Worm (Caenorhabditis elegans) whole organism, late embryonic: Measurements from ENCODE around the gene Y45F10C.4.

ENCODE experiments used
- C38D4.7 ChIP-seq: fragments of 200-800 bp; sonication (Bioruptor generic); optimal IDR thresholded peaks from 2 replicates; lab custom pipeline; 2018; ENCODE audit warnings: mild to moderate bottlenecking, missing genetic modification characterization, moderate library complexity, missing compliant biosample characterization
- F13H6.1 ChIP-seq: sonication (generic microtip); optimal IDR thresholded peaks from 2 replicates; lab custom pipeline; 2016; ENCODE audit warnings: missing genetic modification characterization, missing compliant biosample characterization
- ama-1 ChIP-seq: fragments of 150-350 bp; optimal IDR thresholded peaks from 2 replicates; lab custom pipeline; 2014
- ceh-30 ChIP-seq: fragments of 150-350 bp; optimal IDR thresholded peaks from 2 replicates; lab custom pipeline; 2014; ENCODE audit warnings: missing biosample characterization, missing genetic modification characterization
- dmd-4 ChIP-seq: sonication (generic microtip); optimal IDR thresholded peaks from 2 replicates; lab custom pipeline; 2016; ENCODE audit warnings: borderline replicate concordance, missing genetic modification characterization, missing compliant biosample characterization
- dve-1 ChIP-seq: sonication (generic microtip); optimal IDR thresholded peaks from 2 replicates; lab custom pipeline; 2017; ENCODE audit warnings: antibody characterized with exemption, mild to moderate bottlenecking, missing genetic modification characterization, missing compliant biosample characterization
- ets-4 ChIP-seq: sonication (generic microtip); optimal IDR thresholded peaks from 2 replicates; lab custom pipeline; 2016; ENCODE audit warnings: missing genetic modification characterization, missing compliant biosample characterization
- pax-1 ChIP-seq: fragments of 150-350 bp; optimal IDR thresholded peaks from 2 replicates; lab custom pipeline; 2014; ENCODE audit warnings: missing biosample characterization, missing genetic modification characterization
- sox-2 ChIP-seq: fragments of 200-800 bp; sonication (Bioruptor generic); IDR thresholded peaks from 2 replicates; pipeline ENCODE4 v1.3.6; 2022; ENCODE audit warnings: missing genetic modification reagents, missing genetic modification characterization, missing compliant biosample characterization
- tbx-7 ChIP-seq: sonication (generic microtip); optimal IDR thresholded peaks from 2 replicates; lab custom pipeline; 2016; ENCODE audit warnings: missing genotype, missing genetic modification characterization, missing compliant biosample characterization
- unc-3 ChIP-seq, 2 experiments: fragments of 200-800 bp in 1 of 2; sonication (Bioruptor generic) in 1 of 2; sonication (generic microtip) in 1 of 2; conservative IDR thresholded peaks in 1 of 2; optimal IDR thresholded peaks in 1 of 2; 2 replicates each; pipeline versions ENCODE4 v1.3.6 to Lab custom; 2016 to 2022; ENCODE audit warnings: missing compliant biosample characterization in 2 of 2, missing genetic modification characterization in 2 of 2, missing genetic modification reagents in 1 of 2

- no peak for TF ChIP-seq C38D4.7 (GFP tag; lab: Kevin White, UChicago)
- TF ChIP-seq dve-1, result no peak
- TF ChIP-seq ceh-30 (tag; lab: Kevin White, UChicago), result no peak
- TF ChIP-seq unc-3 (GFP tag; conservative IDR thresholded peaks at IDR 0.05; lab: Robert Waterston, UW), result no peak
- TF ChIP-seq unc-3 (tag; optimal IDR thresholded peaks at IDR 0.05; lab: Kevin White, UChicago), result no peak
- TF ChIP-seq F13H6.1 (tag; lab: Kevin White, UChicago), result no peak
- TF ChIP-seq pax-1, result no peak
- no peak for TF ChIP-seq ets-4
- no peak for TF ChIP-seq ama-1 (lab: Kevin White, UChicago)
- TF ChIP-seq tbx-7 (tag; lab: Kevin White, UChicago), result no peak
- TF ChIP-seq sox-2 (GFP tag; lab: Robert Waterston, UW), result no peak
- TF ChIP-seq dmd-4 (tag; lab: Kevin White, UChicago), result no peak
Measured at ce11 chrIV:13698603-13699002, 34.6 kb upstream of the Y45F10C.4 start, which contains the start of gene T23G4.127.
